Fruit fly (Drosophila melanogaster) whole organism, embryonic: ENCODE results near the gene zye.

Experiments
- Antp ChIP-seq: fragments of 200-800 bp; sonication (Bioruptor generic); optimal IDR thresholded peaks from 3 replicates; lab custom pipeline; 2016; ENCODE audit warnings: missing biosample characterization, missing genetic modification characterization
- B-H2 ChIP-seq: fragments of 200-800 bp; sonication (Bioruptor generic); optimal IDR thresholded peaks from 2 replicates; lab custom pipeline; 2018; ENCODE audit warnings: missing biosample characterization, mild to moderate bottlenecking, missing genetic modification characterization
- Bdp1 ChIP-seq: fragments of 200-800 bp; sonication (Bioruptor generic); optimal IDR thresholded peaks from 3 replicates; lab custom pipeline; 2016; ENCODE audit warnings: missing biosample characterization, missing genetic modification characterization
- Bteb2 ChIP-seq: fragments of 200-800 bp; sonication (Bioruptor generic); optimal IDR thresholded peaks from 2 replicates; lab custom pipeline; 2016; ENCODE audit warnings: missing biosample characterization, missing genetic modification characterization
- CG10274 ChIP-seq: fragments of 200-800 bp; sonication (Bioruptor generic); optimal IDR thresholded peaks from 3 replicates; lab custom pipeline; 2017; ENCODE audit warnings: missing biosample characterization, mild to moderate bottlenecking, missing genetic modification characterization
- CG10979 ChIP-seq: fragments of 200-800 bp; sonication (Bioruptor generic); optimal IDR thresholded peaks from 2 replicates; lab custom pipeline; 2018; ENCODE audit warnings: missing biosample characterization, mild to moderate bottlenecking, missing genetic modification characterization, moderate library complexity
- CG13894 ChIP-seq: fragments of 200-800 bp; sonication (Bioruptor generic); optimal IDR thresholded peaks from 3 replicates; lab custom pipeline; 2018; ENCODE audit warnings: missing biosample characterization, mild to moderate bottlenecking, missing genetic modification characterization, moderate library complexity
- CG14014 ChIP-seq: fragments of 200-800 bp; sonication (Bioruptor generic); IDR thresholded peaks from 2 replicates; pipeline ENCODE4 v1.3.6; 2022; ENCODE audit warnings: missing biosample characterization, missing genetic modification characterization
- CG16815 ChIP-seq: fragments of 200-800 bp; sonication (Bioruptor generic); optimal IDR thresholded peaks from 3 replicates; lab custom pipeline; 2017; ENCODE audit warnings: missing biosample characterization, mild to moderate bottlenecking, missing genetic modification characterization
- CG2120 ChIP-seq: fragments of 200-800 bp; sonication (Bioruptor generic); optimal IDR thresholded peaks from 3 replicates; lab custom pipeline; 2016; ENCODE audit warnings: missing biosample characterization, missing genetic modification characterization
- CG3065 ChIP-seq: fragments of 200-800 bp; sonication (Bioruptor generic); optimal IDR thresholded peaks from 2 replicates; lab custom pipeline; 2016; ENCODE audit warnings: missing biosample characterization, missing genetic modification characterization
- CG3407 ChIP-seq: fragments of 200-800 bp; sonication (Bioruptor generic); optimal IDR thresholded peaks from 2 replicates; lab custom pipeline; 2018; ENCODE audit warnings: missing biosample characterization, mild to moderate bottlenecking, missing genetic modification characterization
- CG4730 ChIP-seq: fragments of 200-800 bp; sonication (Bioruptor generic); IDR thresholded peaks from 2 replicates; pipeline ENCODE4 v1.3.6; 2022; ENCODE audit warnings: missing biosample characterization, missing genetic modification characterization
- CG4820 ChIP-seq: fragments of 200-800 bp; sonication (Bioruptor generic); optimal IDR thresholded peaks from 3 replicates; lab custom pipeline; 2016; ENCODE audit warnings: missing biosample characterization, missing genetic modification characterization
- CG7745 ChIP-seq: fragments of 200-800 bp; sonication (Bioruptor generic); optimal IDR thresholded peaks from 2 replicates; lab custom pipeline; 2018; ENCODE audit warnings: missing biosample characterization, mild to moderate bottlenecking, missing genetic modification characterization, moderate library complexity
- CG8924 ChIP-seq: fragments of 200-800 bp; optimal IDR thresholded peaks from 3 replicates; lab custom pipeline; 2019; ENCODE audit warnings: missing biosample characterization, mild to moderate bottlenecking, missing genetic modification characterization, moderate library complexity
- CG9932 ChIP-seq: fragments of 200-800 bp; sonication (Bioruptor generic); IDR thresholded peaks from 2 replicates; pipeline ENCODE4 v1.3.6; 2022; ENCODE audit warnings: missing biosample characterization, missing genetic modification characterization
- CrebB ChIP-seq: fragments of 200-800 bp; sonication (Bioruptor generic); optimal IDR thresholded peaks from 3 replicates; lab custom pipeline; 2018; ENCODE audit warnings: missing biosample characterization, mild to moderate bottlenecking, missing genetic modification characterization
- D19B ChIP-seq: fragments of 200-800 bp; sonication (Bioruptor generic); optimal IDR thresholded peaks from 2 replicates; lab custom pipeline; 2017; ENCODE audit warnings: missing biosample characterization, mild to moderate bottlenecking, missing genetic modification characterization
- E2f2 ChIP-seq: fragments of 200-800 bp; sonication (Bioruptor generic); IDR thresholded peaks from 2 replicates; pipeline ENCODE4 v1.3.6; 2022; ENCODE audit warnings: missing biosample characterization, missing genetic modification characterization
- Eip74EF ChIP-seq, 2 experiments: fragments of 200-800 bp in 1 of 2; fragments of >200 bp in 1 of 2; sonication (Bioruptor generic) in 1 of 2; optimal IDR thresholded peaks; 2 replicates each; lab custom pipeline; 2017 to 2019; ENCODE audit warnings: missing biosample characterization in 2 of 2, missing genetic modification characterization in 2 of 2, mild to moderate bottlenecking in 1 of 2, moderate library complexity in 1 of 2
- Fer2 ChIP-seq: fragments of 200-800 bp; sonication (Bioruptor generic); optimal IDR thresholded peaks from 2 replicates; lab custom pipeline; 2018; ENCODE audit warnings: missing biosample characterization, mild to moderate bottlenecking, missing genetic modification characterization, moderate library complexity
- H15 ChIP-seq: fragments of 200-800 bp; sonication (Bioruptor generic); IDR thresholded peaks from 3 replicates; pipeline ENCODE4 v1.3.6; 2022; ENCODE audit warnings: missing biosample characterization, missing genetic modification characterization
- HLHmδ ChIP-seq: fragments of 200-800 bp; sonication (Bioruptor generic); optimal IDR thresholded peaks from 2 replicates; lab custom pipeline; 2018; ENCODE audit warnings: missing biosample characterization, mild to moderate bottlenecking, missing genetic modification characterization, moderate library complexity
- Jarid2 ChIP-seq: fragments of 200-800 bp; sonication (Bioruptor generic); optimal IDR thresholded peaks from 3 replicates; lab custom pipeline; 2017; ENCODE audit warnings: mild to moderate bottlenecking, missing biosample characterization, missing genetic modification reagents, missing genetic modification characterization
- Mad ChIP-seq: fragments of 200-800 bp; sonication (Bioruptor generic); optimal IDR thresholded peaks from 2 replicates; lab custom pipeline; 2016; ENCODE audit warnings: missing biosample characterization, missing genetic modification characterization
- Max ChIP-seq: fragments of 200-800 bp; sonication (Bioruptor generic); optimal IDR thresholded peaks from 2 replicates; lab custom pipeline; 2016; ENCODE audit warnings: missing biosample characterization, mild to moderate bottlenecking, missing genetic modification characterization
- Neu2 ChIP-seq: fragments of 200-800 bp; sonication (Bioruptor generic); optimal IDR thresholded peaks from 3 replicates; lab custom pipeline; 2016; ENCODE audit warnings: missing biosample characterization, missing genetic modification characterization, borderline replicate concordance
- PHDP ChIP-seq: fragments of 200-800 bp; sonication (Bioruptor generic); optimal IDR thresholded peaks from 3 replicates; lab custom pipeline; 2018; ENCODE audit warnings: missing biosample characterization, mild to moderate bottlenecking, missing genetic modification characterization, moderate library complexity
- Stat92E ChIP-seq, 3 experiments: fragments of >200 bp in 2 of 3; fragments of 200-800 bp in 1 of 3; sonication (Bioruptor generic) in 1 of 3; optimal IDR thresholded peaks; 2 replicates each; lab custom pipeline; 2017 to 2019; ENCODE audit warnings: missing biosample characterization in 3 of 3, missing genetic modification characterization in 3 of 3, mild to moderate bottlenecking in 1 of 3, moderate library complexity in 1 of 3
- al ChIP-seq: fragments of 200-800 bp; sonication (Bioruptor generic); IDR thresholded peaks from 2 replicates; pipeline ENCODE4 v1.3.6; 2022; ENCODE audit warnings: missing biosample characterization, missing genetic modification characterization
- ap ChIP-seq: fragments of 200-800 bp; sonication (Bioruptor generic); IDR thresholded peaks from 2 replicates; pipeline ENCODE4 v1.3.6; 2022; ENCODE audit warnings: missing biosample characterization, missing genetic modification characterization
- crc ChIP-seq: fragments of 200-800 bp; sonication (Bioruptor generic); optimal IDR thresholded peaks from 2 replicates; lab custom pipeline; 2016; ENCODE audit warnings: missing biosample characterization, missing genetic modification characterization
- eve ChIP-seq, 2 experiments: fragments of >200 bp; optimal IDR thresholded peaks; 2 replicates each; lab custom pipeline; 2017; ENCODE audit warnings: missing biosample characterization in 2 of 2, missing genetic modification characterization in 2 of 2
- eyg ChIP-seq: fragments of 200-800 bp; sonication (Bioruptor generic); optimal IDR thresholded peaks from 3 replicates; lab custom pipeline; 2016; ENCODE audit warnings: missing biosample characterization, missing genetic modification characterization
- gcm2 ChIP-seq: fragments of 200-800 bp; sonication (Bioruptor generic); optimal IDR thresholded peaks from 2 replicates; lab custom pipeline; 2016; ENCODE audit warnings: missing biosample characterization, missing genetic modification characterization
- jigr1 ChIP-seq: fragments of 200-800 bp; sonication (Bioruptor generic); IDR thresholded peaks from 3 replicates; pipeline ENCODE4 v1.3.6; 2022; ENCODE audit warnings: missing biosample characterization, missing genetic modification characterization
- klu ChIP-seq: fragments of 200-800 bp; sonication (Bioruptor generic); IDR thresholded peaks from 2 replicates; pipeline ENCODE4 v1.3.6; 2022; ENCODE audit warnings: missing biosample characterization, missing genetic modification characterization
- lilli ChIP-seq: fragments of 200-800 bp; sonication (Bioruptor generic); optimal IDR thresholded peaks from 3 replicates; lab custom pipeline; 2016; ENCODE audit warnings: missing biosample characterization, missing genetic modification characterization
- nom ChIP-seq: fragments of 200-800 bp; sonication (Bioruptor generic); optimal IDR thresholded peaks from 2 replicates; lab custom pipeline; 2017; ENCODE audit warnings: missing biosample characterization, missing genetic modification characterization, mild to moderate bottlenecking, moderate library complexity, missing genetic modification reagents
- phol ChIP-seq: fragments of 200-800 bp; sonication (Bioruptor generic); optimal IDR thresholded peaks from 3 replicates; lab custom pipeline; 2018; ENCODE audit warnings: missing biosample characterization, mild to moderate bottlenecking, missing genetic modification characterization, moderate library complexity
- pita ChIP-seq: fragments of 200-800 bp; sonication (Bioruptor generic); optimal IDR thresholded peaks from 2 replicates; lab custom pipeline; 2017; ENCODE audit warnings: missing biosample characterization, mild to moderate bottlenecking, missing genetic modification characterization
- pzg ChIP-seq: fragments of 200-800 bp; sonication (Bioruptor generic); optimal IDR thresholded peaks from 3 replicates; lab custom pipeline; 2018; ENCODE audit warnings: missing biosample characterization, mild to moderate bottlenecking, missing genetic modification characterization, moderate library complexity
- schlank ChIP-seq: fragments of 200-800 bp; sonication (Bioruptor generic); optimal IDR thresholded peaks from 2 replicates; lab custom pipeline; 2018; ENCODE audit warnings: missing biosample characterization, mild to moderate bottlenecking, missing genetic modification characterization
- sqz ChIP-seq: fragments of 200-800 bp; sonication (Bioruptor generic); optimal IDR thresholded peaks from 3 replicates; lab custom pipeline; 2018; ENCODE audit warnings: missing biosample characterization, mild to moderate bottlenecking, missing genetic modification characterization
- stc ChIP-seq: fragments of 200-800 bp; sonication (Bioruptor generic); IDR thresholded peaks from 2 replicates; pipeline ENCODE4 v1.3.6; 2022; ENCODE audit warnings: missing biosample characterization, missing genetic modification characterization
- ttk ChIP-seq: fragments of 200-800 bp; sonication (Bioruptor generic); IDR thresholded peaks from 2 replicates; pipeline ENCODE4 v2.1.2; 2022; ENCODE audit warnings: missing biosample characterization, missing genetic modification characterization
- vfl ChIP-seq: fragments of 200-800 bp; sonication (Bioruptor generic); optimal IDR thresholded peaks from 2 replicates; lab custom pipeline; 2016; ENCODE audit warnings: missing biosample characterization, missing genetic modification characterization
- wek ChIP-seq: fragments of 200-800 bp; sonication (Bioruptor generic); optimal IDR thresholded peaks from 3 replicates; lab custom pipeline; 2018; ENCODE audit warnings: missing biosample characterization, mild to moderate bottlenecking, missing genetic modification characterization, moderate library complexity

zye gene

DNA sequence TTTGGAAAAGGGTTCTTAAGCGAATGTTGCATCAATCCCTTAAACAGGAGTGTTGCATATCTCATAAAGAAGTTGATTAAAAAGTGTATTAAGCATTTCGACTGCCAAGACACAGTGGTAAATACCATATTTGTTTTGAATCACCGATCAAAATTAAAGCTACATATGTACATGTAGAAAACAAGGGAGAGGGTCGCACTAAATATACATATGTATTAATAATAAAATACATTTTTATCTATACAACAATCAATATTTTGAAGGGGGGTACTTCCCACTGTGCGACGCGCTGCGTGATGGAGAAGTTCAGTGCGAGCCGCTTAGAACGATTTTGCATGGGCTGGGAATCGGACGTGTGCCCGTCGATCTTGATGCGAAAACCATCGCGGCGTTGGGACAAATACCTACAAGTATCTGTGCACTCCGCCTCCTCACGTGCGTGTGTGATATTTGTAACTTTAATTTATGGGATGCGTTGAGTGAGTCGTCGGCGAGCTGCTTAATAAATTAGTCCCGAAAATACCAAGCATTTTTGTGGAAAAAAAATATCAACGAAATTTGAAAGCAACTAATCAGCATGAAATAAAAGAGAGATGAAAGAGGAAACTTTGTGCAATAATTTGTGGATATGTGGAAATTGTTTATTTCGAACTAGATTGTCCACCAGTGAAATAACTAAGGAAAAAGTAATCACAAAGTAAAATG lies 31.6 kb downstream of the zye start (continued):
- TF ChIP-seq CG16815 (GFP tag; lab: Kevin White, UChicago) (peak; percentile 79), CG3065 (peak; percentile 43), Neu2 (no peak), stc (GFP tag; lab: Robert Waterston, UW) (peak; percentile 91), CrebB (tag; lab: Kevin White, UChicago) (peak; percentile 69), CG7745 (tag; lab: Kevin White, UChicago) (no peak), HLHmδ (GFP tag; lab: Kevin White, UChicago) (no peak), klu (GFP tag; lab: Robert Waterston, UW) (peak; percentile 79), Antp (GFP tag; lab: Kevin White, UChicago) (peak; percentile 5), Mad (GFP tag; lab: Kevin White, UChicago) (peak; percentile 54), CG10979 (tag; lab: Kevin White, UChicago) (peak; percentile 85), CG2120 (GFP tag; lab: Kevin White, UChicago) (peak; percentile 69), nom (peak; percentile 33), H15 (GFP tag; lab: Robert Waterston, UW) (peak; percentile 93), CG8924 (peak; percentile 84), pzg (GFP tag; lab: Kevin White, UChicago) (peak; percentile 0), eve (GFP tag; optimal IDR thresholded peaks at IDR 0.05; lab: Kevin White, UChicago) (peak in 1 of 2 experiments; percentile 62), Bteb2 (GFP tag; lab: Kevin White, UChicago) (peak; percentile 29), E2f2 (GFP tag; lab: Robert Waterston, UW) (peak; percentile 69), Eip74EF (GFP tag; optimal IDR thresholded peaks at IDR 0.05; lab: Kevin White, UChicago) (peak in 1 of 2 experiments; percentile 78), CG10274 (GFP tag; lab: Kevin White, UChicago) (peak; percentile 52), B-H2 (no peak), Bdp1 (GFP tag; lab: Kevin White, UChicago) (peak; percentile 27), CG14014 (GFP tag; lab: Robert Waterston, UW) (peak; percentile 88), ttk (GFP tag; lab: Robert Waterston, UW) (peak; percentile 87), Max (GFP tag; lab: Kevin White, UChicago) (peak; percentile 85), PHDP (peak; percentile 84), CG4820 (GFP tag; lab: Kevin White, UChicago) (peak; percentile 80), ap (GFP tag; lab: Robert Waterston, UW) (peak; percentile 84), eyg (GFP tag; lab: Kevin White, UChicago) (peak; percentile 49), al (GFP tag; lab: Robert Waterston, UW) (peak; percentile 84), gcm2 (GFP tag; lab: Kevin White, UChicago) (peak; percentile 33), jigr1 (peak; percentile 72; the same call in 1 of the 3 replicates), CG4730 (GFP tag; lab: Robert Waterston, UW) (peak; percentile 84), pita (no peak), sqz (peak; percentile 15), Stat92E (GFP tag; optimal IDR thresholded peaks at IDR 0.05; lab: Kevin White, UChicago) (no peak), D19B (GFP tag; lab: Kevin White, UChicago) (peak; percentile 54), Fer2 (peak; percentile 60), CG9932 (GFP tag; lab: Robert Waterston, UW) (peak; percentile 82), CG13894 (peak; percentile 30), phol (tag; lab: Kevin White, UChicago) (peak; percentile 83), schlank (tag; lab: Kevin White, UChicago) (peak; percentile 47), CG3407 (GFP tag; lab: Kevin White, UChicago) (peak; percentile 82), Jarid2 (peak; percentile 65), wek (GFP tag; lab: Kevin White, UChicago) (peak; percentile 49), crc (no peak), vfl (GFP tag; lab: Kevin White, UChicago) (peak; percentile 32), lilli (GFP tag; lab: Kevin White, UChicago) (peak; percentile 74)
